Worm (Caenorhabditis elegans): Measurements from ENCODE around the gene tpra-1.

ce11 chrIV:8979695-8980094 is 23.4 kb downstream of the tpra-1 start, which contains the start of gene col-119:
- TF ChIP-seq fos-1 (tag; optimal IDR thresholded peaks at IDR 0.05) (no peak), ztf-11 (tag; optimal IDR thresholded peaks at IDR 0.05) (no peak), nhr-237 (tag; optimal IDR thresholded peaks at IDR 0.05) (no peak), zag-1 (tag; optimal IDR thresholded peaks at IDR 0.05) (no peak), elt-1 (tag; optimal IDR thresholded peaks at IDR 0.05) (no peak), ztf-4 (tag; optimal IDR thresholded peaks at IDR 0.05) (no peak), nhr-11 (tag; optimal IDR thresholded peaks at IDR 0.05) (no peak), mdl-1 (tag; optimal IDR thresholded peaks at IDR 0.05) (no peak), nfya-1 (tag; optimal IDR thresholded peaks at IDR 0.05; ENCODE audit: insufficient read depth) (no peak), pha-4 (tag; optimal IDR thresholded peaks at IDR 0.05) (no peak)

Measured in whole organism, L3 larva.